Fruit fly (Drosophila melanogaster): ENCODE data around the gene CG2202.

Gene CG2202

dm6 chrX:10835631-10836030 is 12.9 kb upstream of the CG2202 start (continued):
- TF ChIP-seq Hey (tag; optimal IDR thresholded peaks at IDR 0.05) = no peak
- no peak for TF ChIP-seq CG15073 (GFP tag; optimal IDR thresholded peaks at IDR 0.05)
- no peak for TF ChIP-seq Vsx1 (GFP tag; optimal IDR thresholded peaks at IDR 0.05)
- no peak for TF ChIP-seq Deaf1 (tag; optimal IDR thresholded peaks at IDR 0.05)
- no peak for TF ChIP-seq CTCF (GFP tag; optimal IDR thresholded peaks at IDR 0.05)
- TF ChIP-seq Pdp1 (GFP tag; optimal IDR thresholded peaks at IDR 0.05) = no peak
- no peak for TF ChIP-seq CG3726 (GFP tag; IDR thresholded peaks at IDR 0.05)
- no peak for TF ChIP-seq salm (tag; optimal IDR thresholded peaks at IDR 0.05)
- TF ChIP-seq tap (tag; optimal IDR thresholded peaks at IDR 0.05) = no peak
- peak in 1 of 2 experiments; percentile 91 for TF ChIP-seq Dfd (GFP tag; optimal IDR thresholded peaks at IDR 0.05)
- no peak for TF ChIP-seq gsb (GFP tag; IDR thresholded peaks at IDR 0.05)
- TF ChIP-seq CG6791 (GFP tag; IDR thresholded peaks at IDR 0.05; ENCODE audit: partially characterized antibody) = no peak

- TF ChIP-seq CG5180 (GFP tag; optimal IDR thresholded peaks at IDR 0.05) (peak; percentile 84), Med (GFP tag) (peak; percentile 49), CG16815 (GFP tag; optimal IDR thresholded peaks at IDR 0.05) (no peak), Adf1 (GFP tag; IDR thresholded peaks at IDR 0.05) (peak; percentile 63; the same call in 1 of the 2 replicates)
Observed at dm6 chrX:10838962-10839361, 9.6 kb upstream of the CG2202 start, which contains the start of gene CG15210. Gene CG15210, plus strand, starts transcription at chrX:10839230.

DNA sequence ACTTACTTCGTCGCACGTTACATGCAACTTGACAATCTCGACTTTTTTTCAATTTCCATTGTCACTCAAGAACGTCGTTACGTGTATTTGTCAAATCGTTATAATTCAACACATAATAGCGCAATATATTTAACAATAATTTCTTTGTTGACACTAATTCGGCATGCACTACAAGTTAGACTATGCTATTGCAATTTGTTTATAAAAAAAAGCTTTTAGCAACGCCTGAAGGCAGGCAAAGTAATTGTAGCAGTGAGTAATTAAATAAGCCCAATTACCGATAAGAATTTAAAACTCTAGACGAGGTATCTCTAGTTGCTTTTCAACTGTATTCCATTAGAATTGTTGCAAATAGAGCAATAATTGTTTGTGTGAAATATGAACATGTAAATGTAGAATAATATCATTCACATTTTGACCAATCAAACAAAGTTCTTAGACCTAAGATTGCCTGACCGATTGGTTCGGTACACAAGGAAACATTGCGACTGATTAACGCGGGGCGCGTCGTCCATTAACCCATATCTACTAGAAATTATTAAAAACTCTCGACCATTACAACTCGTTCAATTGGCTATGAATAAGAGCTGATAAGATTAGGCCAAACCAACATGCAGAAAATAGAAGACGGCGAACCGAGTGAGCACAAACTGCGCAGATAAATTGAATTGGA is 7.5 kb upstream of the CG2202 start:
- no peak for TF ChIP-seq usp (GFP tag; optimal IDR thresholded peaks at IDR 0.05)
- peak; percentile 35 for TF ChIP-seq Nf-YB (GFP tag; optimal IDR thresholded peaks at IDR 0.05)
- TF ChIP-seq mirr (GFP tag; optimal IDR thresholded peaks at IDR 0.05) = peak; percentile 93
- no peak for TF ChIP-seq cad (GFP tag; optimal IDR thresholded peaks at IDR 0.05)
- no peak for TF ChIP-seq CG4617 (GFP tag; optimal IDR thresholded peaks at IDR 0.05; ENCODE audit: borderline replicate concordance)
- 0 out of 4 replicates have a peak, but pooled peaks have one; percentile 49 for TF ChIP-seq chinmo (GFP tag; IDR thresholded peaks at IDR 0.05; ENCODE audit: partially characterized antibody)
- no peak for TF ChIP-seq dpn (GFP tag; optimal IDR thresholded peaks at IDR 0.05)
- TF ChIP-seq E2f2 (GFP tag; IDR thresholded peaks at IDR 0.05) = 0 out of 2 replicates have a peak, but pooled peaks have one; percentile 6
- TF ChIP-seq Med (GFP tag) = peak; percentile 39
- TF ChIP-seq grn (GFP tag; optimal IDR thresholded peaks at IDR 0.05) = peak; percentile 52
- TF ChIP-seq unc-4 (GFP tag; IDR thresholded peaks at IDR 0.05; ENCODE audit: partially characterized antibody) = no peak
- peak; percentile 27 for TF ChIP-seq sug (tag; optimal IDR thresholded peaks at IDR 0.05)
- no peak for TF ChIP-seq CG1603 (tag; optimal IDR thresholded peaks at IDR 0.05)
- peak; percentile 14 for TF ChIP-seq Nf-YC (tag; optimal IDR thresholded peaks at IDR 0.05)
- TF ChIP-seq Ets65A (GFP tag) = no peak
- TF ChIP-seq CG34376 (GFP tag; optimal IDR thresholded peaks at IDR 0.05) = peak; percentile 41
- peak; percentile 98 for TF ChIP-seq exex (tag; optimal IDR thresholded peaks at IDR 0.05)

DNA sequence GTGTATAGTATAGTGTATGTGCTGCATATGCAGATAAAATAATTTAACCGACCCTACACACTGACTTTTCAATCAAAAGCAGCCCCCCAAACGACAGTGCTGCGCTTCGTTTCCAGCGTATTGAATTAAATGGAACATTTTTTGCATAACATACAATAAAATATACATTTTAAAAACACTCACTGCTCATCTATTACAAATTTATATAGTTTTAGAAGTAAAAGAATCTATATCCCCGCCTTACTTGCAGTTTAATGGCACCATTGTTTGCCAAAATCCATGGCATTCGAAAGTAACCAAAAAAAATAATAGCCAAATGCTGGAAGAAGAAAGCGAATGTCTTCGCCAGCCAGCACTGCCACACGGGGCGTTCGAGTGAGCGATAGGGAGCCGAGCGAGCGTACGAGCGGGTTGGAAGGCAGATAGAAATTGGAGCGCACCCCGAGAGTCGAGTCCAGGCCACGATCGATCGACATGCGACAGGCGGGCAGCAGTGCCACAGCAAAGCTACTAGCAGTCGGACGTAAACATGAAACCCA is 6.8 kb upstream of the CG2202 start, which contains the start of gene CG15209:
CG15209 (plus strand) TSS at position 489 of the 539 bp plus-strand sequence.
- no peak for TF ChIP-seq eyg (GFP tag; optimal IDR thresholded peaks at IDR 0.05)
- no peak for TF ChIP-seq Hr3 (GFP tag; optimal IDR thresholded peaks at IDR 0.05)
- no peak for TF ChIP-seq odd (GFP tag; optimal IDR thresholded peaks at IDR 0.05)
- TF ChIP-seq B-H1 (GFP tag; IDR thresholded peaks at IDR 0.05) = no peak
- peak; percentile 11 for TF ChIP-seq sug (tag; optimal IDR thresholded peaks at IDR 0.05)
- no peak for TF ChIP-seq Ets97D (GFP tag; optimal IDR thresholded peaks at IDR 0.05)
- no peak for TF ChIP-seq fd102C (GFP tag; optimal IDR thresholded peaks at IDR 0.05)
- peak; percentile 79 for TF ChIP-seq Sry-β (GFP tag; optimal IDR thresholded peaks at IDR 0.05)
- TF ChIP-seq gce (GFP tag; IDR thresholded peaks at IDR 0.05) = no peak
- TF ChIP-seq Med (GFP tag) = peak; percentile 2
- no peak for TF ChIP-seq Dad (GFP tag; optimal IDR thresholded peaks at IDR 0.05)
- no peak for TF ChIP-seq CG3407 (GFP tag; optimal IDR thresholded peaks at IDR 0.05)
- no peak for TF ChIP-seq amos (GFP tag; IDR thresholded peaks at IDR 0.05; ENCODE audit: partially characterized antibody)
- TF ChIP-seq Ssrp (tag; optimal IDR thresholded peaks at IDR 0.05) = no peak
- no peak for TF ChIP-seq Hsf (GFP tag; optimal IDR thresholded peaks at IDR 0.05)
- TF ChIP-seq Nf-YC (tag; optimal IDR thresholded peaks at IDR 0.05) = no peak
- TF ChIP-seq CG17359 (tag; optimal IDR thresholded peaks at IDR 0.05) = no peak
